Worm (Caenorhabditis elegans) whole organism, late embryonic: ENCODE data around the gene C52B9.8.

ENCODE experiments used
- C38D4.7 ChIP-seq: fragments of 200-800 bp; sonication (Bioruptor generic); optimal IDR thresholded peaks from 2 replicates; lab custom pipeline; 2018; ENCODE audit warnings: mild to moderate bottlenecking, missing genetic modification characterization, moderate library complexity, missing compliant biosample characterization
- K02D7.2 ChIP-seq: sonication (generic microtip); optimal IDR thresholded peaks from 2 replicates; lab custom pipeline; 2017; ENCODE audit warnings: mild to moderate bottlenecking, missing genetic modification characterization, missing compliant biosample characterization
- ets-4 ChIP-seq: sonication (generic microtip); optimal IDR thresholded peaks from 2 replicates; lab custom pipeline; 2016; ENCODE audit warnings: missing genetic modification characterization, missing compliant biosample characterization
- fkh-10 ChIP-seq: fragments of 150-350 bp; optimal IDR thresholded peaks from 2 replicates; lab custom pipeline; 2014; ENCODE audit warnings: missing biosample characterization, missing genetic modification reagents, missing genetic modification characterization
- madf-2 ChIP-seq: sonication (generic microtip); optimal IDR thresholded peaks from 2 replicates; lab custom pipeline; 2017; ENCODE audit warnings: missing genetic modification characterization, missing compliant biosample characterization
- npax-4 ChIP-seq: sonication (generic microtip); optimal IDR thresholded peaks from 2 replicates; lab custom pipeline; 2016; ENCODE audit warnings: missing genetic modification characterization, missing compliant biosample characterization
- pqm-1 ChIP-seq: sonication (generic microtip); optimal IDR thresholded peaks from 2 replicates; lab custom pipeline; 2016; ENCODE audit warnings: missing genetic modification characterization, missing compliant biosample characterization
- unc-86 ChIP-seq: sonication (generic microtip); optimal IDR thresholded peaks from 2 replicates; lab custom pipeline; 2016; ENCODE audit warnings: missing genetic modification characterization, missing compliant biosample characterization

DNA sequence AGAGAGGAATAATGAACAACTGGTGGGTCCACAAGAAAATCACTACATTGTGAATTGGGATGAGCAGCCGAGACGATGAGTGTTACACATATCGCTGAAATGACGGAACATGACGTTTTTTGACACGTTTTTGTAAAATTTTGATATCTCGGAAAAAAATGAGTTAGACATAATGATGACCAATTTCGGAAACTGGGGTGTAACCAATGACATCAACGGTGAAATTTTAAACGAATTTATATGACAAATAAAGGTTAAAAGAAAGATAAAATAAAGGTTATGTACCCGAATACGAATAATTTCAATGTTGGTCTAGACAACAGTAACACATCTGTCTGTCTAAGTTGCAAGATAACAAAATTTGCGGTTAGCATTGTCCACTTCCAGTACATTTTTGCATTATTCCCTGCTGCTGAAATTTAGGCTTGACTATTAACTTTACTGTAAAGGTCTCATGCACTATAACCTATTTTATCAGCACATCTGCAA, 32.2 kb downstream of the C52B9.8 start, which contains the start of the genes twk-28 and ets-9:
- no peak for TF ChIP-seq fkh-10 (GFP tag; lab: Kevin White, UChicago)
- no peak for TF ChIP-seq madf-2 (tag; lab: Kevin White, UChicago)
- TF ChIP-seq pqm-1 (tag; lab: Kevin White, UChicago) = no peak
- TF ChIP-seq unc-86 = no peak
- TF ChIP-seq C38D4.7 (GFP tag; lab: Kevin White, UChicago) = no peak
- no peak for TF ChIP-seq npax-4 (tag; lab: Kevin White, UChicago)
- no peak for TF ChIP-seq ets-4 (tag; lab: Kevin White, UChicago)
- no peak for TF ChIP-seq K02D7.2 (tag; lab: Kevin White, UChicago)
